Fruit fly (Drosophila melanogaster) whole organism, prepupa: ENCODE data around the gene CG15019.

Experiments used
- Blimp-1 ChIP-seq: fragments of 200-800 bp; sonication (Bioruptor generic); optimal IDR thresholded peaks from 3 replicates; lab custom pipeline; 2017; ENCODE audit warnings: missing biosample characterization, missing genetic modification characterization, mild to moderate bottlenecking, moderate library complexity, missing genetic modification reagents
- CG10631 ChIP-seq: fragments of 200-800 bp; sonication (Bioruptor generic); optimal IDR thresholded peaks from 2 replicates; lab custom pipeline; 2016; ENCODE audit warnings: missing biosample characterization, missing genetic modification characterization
- CG10669 ChIP-seq: fragments of 200-800 bp; sonication (Bioruptor generic); optimal IDR thresholded peaks from 3 replicates; lab custom pipeline; 2018; ENCODE audit warnings: missing biosample characterization, mild to moderate bottlenecking, missing genetic modification characterization, moderate library complexity
- CG11762 ChIP-seq: fragments of 200-800 bp; sonication (Bioruptor generic); optimal IDR thresholded peaks from 3 replicates; lab custom pipeline; 2016; ENCODE audit warnings: missing biosample characterization, missing genetic modification characterization; ENCODE audit not compliant: insufficient read depth
- CG15336 ChIP-seq: fragments of 200-800 bp; sonication (Bioruptor generic); IDR thresholded peaks from 2 replicates; pipeline ENCODE4 v1.3.6; 2022; ENCODE audit warnings: missing biosample characterization, missing genetic modification characterization
- CG1621 ChIP-seq: fragments of 200-800 bp; sonication (Bioruptor generic); optimal IDR thresholded peaks from 3 replicates; lab custom pipeline; 2018; ENCODE audit warnings: missing biosample characterization, mild to moderate bottlenecking, missing genetic modification characterization
- CG16779 ChIP-seq: fragments of 200-800 bp; sonication (Bioruptor generic); optimal IDR thresholded peaks from 3 replicates; lab custom pipeline; 2017; ENCODE audit warnings: missing biosample characterization, mild to moderate bottlenecking, missing genetic modification characterization
- CG31627 ChIP-seq: fragments of 200-800 bp; sonication (Bioruptor generic); optimal IDR thresholded peaks from 3 replicates; lab custom pipeline; 2016; ENCODE audit warnings: missing biosample characterization, missing genetic modification characterization
- CG32006 ChIP-seq: fragments of 200-800 bp; sonication (Bioruptor generic); optimal IDR thresholded peaks from 3 replicates; lab custom pipeline; 2017; ENCODE audit warnings: missing biosample characterization, mild to moderate bottlenecking, missing genetic modification characterization
- CG3919 ChIP-seq: fragments of 200-800 bp; sonication (Bioruptor generic); optimal IDR thresholded peaks from 3 replicates; lab custom pipeline; 2016; ENCODE audit warnings: missing biosample characterization, missing genetic modification characterization
- CG4318 ChIP-seq: fragments of 200-800 bp; sonication (Bioruptor generic); optimal IDR thresholded peaks from 3 replicates; lab custom pipeline; 2017; ENCODE audit warnings: missing biosample characterization, mild to moderate bottlenecking, missing genetic modification characterization
- CG6163 ChIP-seq: fragments of 200-800 bp; sonication (Bioruptor generic); IDR thresholded peaks from 3 replicates; pipeline ENCODE4 v1.3.6; 2022; ENCODE audit warnings: missing biosample characterization, missing genetic modification characterization
- CG6276 ChIP-seq: fragments of 200-800 bp; sonication (Bioruptor generic); optimal IDR thresholded peaks from 2 replicates; lab custom pipeline; 2017; ENCODE audit warnings: missing biosample characterization, mild to moderate bottlenecking, missing genetic modification characterization
- CG6792 ChIP-seq: fragments of 200-800 bp; sonication (Bioruptor generic); optimal IDR thresholded peaks from 3 replicates; lab custom pipeline; 2016; ENCODE audit warnings: missing biosample characterization, missing genetic modification characterization
- CG6808 ChIP-seq: fragments of 200-800 bp; sonication (Bioruptor generic); optimal IDR thresholded peaks from 3 replicates; lab custom pipeline; 2017; ENCODE audit warnings: missing biosample characterization, missing genetic modification characterization, mild to moderate bottlenecking, moderate library complexity, missing genetic modification reagents
- CG6854 ChIP-seq: fragments of 200-800 bp; sonication (Bioruptor generic); optimal IDR thresholded peaks from 2 replicates; lab custom pipeline; 2017; ENCODE audit warnings: missing biosample characterization, mild to moderate bottlenecking, missing genetic modification characterization
- CG7368 ChIP-seq: fragments of 200-800 bp; sonication (Bioruptor generic); optimal IDR thresholded peaks from 3 replicates; lab custom pipeline; 2016; ENCODE audit warnings: missing biosample characterization, missing genetic modification characterization
- CG8119 ChIP-seq: fragments of 200-800 bp; sonication (Bioruptor generic); IDR thresholded peaks from 3 replicates; pipeline ENCODE4 v1.3.6; 2022; ENCODE audit warnings: missing biosample characterization, missing genetic modification characterization
- CG8319 ChIP-seq: fragments of 200-800 bp; sonication (Bioruptor generic); optimal IDR thresholded peaks from 3 replicates; lab custom pipeline; 2016; ENCODE audit warnings: missing biosample characterization, missing genetic modification characterization
- CG8632 ChIP-seq: fragments of 200-800 bp; sonication (Bioruptor generic); optimal IDR thresholded peaks from 3 replicates; lab custom pipeline; 2016; ENCODE audit warnings: missing biosample characterization, missing genetic modification characterization
- CG9139 ChIP-seq: fragments of 200-800 bp; sonication (Bioruptor generic); optimal IDR thresholded peaks from 3 replicates; lab custom pipeline; 2017; ENCODE audit warnings: missing biosample characterization, mild to moderate bottlenecking, missing genetic modification characterization
- Eip78C ChIP-seq: fragments of 200-800 bp; sonication (Bioruptor generic); peaks from one replicate; lab custom pipeline; 2016; ENCODE audit warnings: missing biosample characterization, missing genetic modification characterization
- Eip93F ChIP-seq: fragments of 200-800 bp; sonication (Bioruptor generic); optimal IDR thresholded peaks from 2 replicates; lab custom pipeline; 2016; ENCODE audit warnings: missing biosample characterization, mild to moderate bottlenecking, missing genetic modification characterization
- Ets21C ChIP-seq: fragments of 200-800 bp; sonication (Bioruptor generic); optimal IDR thresholded peaks from 3 replicates; lab custom pipeline; 2016; ENCODE audit warnings: missing biosample characterization, missing genetic modification characterization
- Ets96B ChIP-seq: fragments of 200-800 bp; optimal IDR thresholded peaks from 2 replicates; lab custom pipeline; 2019; ENCODE audit warnings: missing biosample characterization, mild to moderate bottlenecking, missing genetic modification characterization, moderate library complexity
- Gug ChIP-seq: fragments of 200-800 bp; sonication (Bioruptor generic); IDR thresholded peaks from 2 replicates; pipeline ENCODE4 v1.3.6; 2022; ENCODE audit warnings: missing biosample characterization, missing genetic modification characterization
- Hr38 ChIP-seq: sonication (Bioruptor generic); optimal IDR thresholded peaks from 2 replicates; lab custom pipeline; 2016; ENCODE audit warnings: missing biosample characterization, missing genetic modification characterization
- Lpt ChIP-seq: fragments of 200-800 bp; sonication (Bioruptor generic); optimal IDR thresholded peaks from 3 replicates; lab custom pipeline; 2016; ENCODE audit warnings: missing biosample characterization, missing genetic modification characterization
- Met ChIP-seq: fragments of 200-800 bp; sonication (Bioruptor generic); optimal IDR thresholded peaks from 3 replicates; lab custom pipeline; 2016; ENCODE audit warnings: missing biosample characterization, missing genetic modification characterization
- Smox ChIP-seq: fragments of 200-800 bp; sonication (Bioruptor generic); optimal IDR thresholded peaks from 3 replicates; lab custom pipeline; 2016; ENCODE audit warnings: missing biosample characterization, missing genetic modification characterization
- Sox14 ChIP-seq: fragments of 200-800 bp; sonication (Bioruptor generic); optimal IDR thresholded peaks from 3 replicates; lab custom pipeline; 2016; ENCODE audit warnings: missing biosample characterization, missing genetic modification characterization
- Sox15 ChIP-seq: fragments of 200-800 bp; sonication (Bioruptor generic); optimal IDR thresholded peaks from 3 replicates; lab custom pipeline; 2016; ENCODE audit warnings: missing biosample characterization, missing genetic modification characterization
- achi ChIP-seq: fragments of 200-800 bp; sonication (Bioruptor generic); optimal IDR thresholded peaks from 3 replicates; lab custom pipeline; 2016; ENCODE audit warnings: missing biosample characterization, missing genetic modification characterization
- acj6 ChIP-seq: fragments of 200-800 bp; sonication (Bioruptor generic); optimal IDR thresholded peaks from 3 replicates; lab custom pipeline; 2016; ENCODE audit warnings: missing biosample characterization, missing genetic modification characterization
- cyc ChIP-seq: fragments of 200-800 bp; sonication (Bioruptor generic); optimal IDR thresholded peaks from 3 replicates; lab custom pipeline; 2016; ENCODE audit warnings: missing biosample characterization, missing genetic modification characterization
- dac ChIP-seq: fragments of 200-800 bp; sonication (Bioruptor generic); optimal IDR thresholded peaks from 2 replicates; lab custom pipeline; 2017; ENCODE audit warnings: missing biosample characterization, mild to moderate bottlenecking, missing genetic modification characterization
- dsx ChIP-seq: fragments of 200-800 bp; optimal IDR thresholded peaks from 3 replicates; lab custom pipeline; 2019; ENCODE audit warnings: missing biosample characterization, mild to moderate bottlenecking, missing genetic modification characterization, moderate library complexity; ENCODE audit not compliant: poor library complexity, severe bottlenecking
- eg ChIP-seq: fragments of 200-800 bp; sonication (Bioruptor generic); IDR thresholded peaks from 3 replicates; pipeline ENCODE4 v1.3.6; 2022; ENCODE audit warnings: missing biosample characterization, missing genetic modification characterization
- esn ChIP-seq: fragments of 200-800 bp; sonication (Bioruptor generic); optimal IDR thresholded peaks from 2 replicates; lab custom pipeline; 2016; ENCODE audit warnings: missing biosample characterization, mild to moderate bottlenecking, missing genetic modification characterization, moderate library complexity
- fd59A ChIP-seq: fragments of 200-800 bp; sonication (Bioruptor generic); optimal IDR thresholded peaks from 2 replicates; lab custom pipeline; 2017; ENCODE audit warnings: missing biosample characterization, mild to moderate bottlenecking, missing genetic modification characterization, missing genetic modification reagents
- fd85E ChIP-seq: fragments of 200-800 bp; sonication (Bioruptor generic); optimal IDR thresholded peaks from 3 replicates; lab custom pipeline; 2016; ENCODE audit warnings: missing biosample characterization, missing genetic modification characterization
- fkh ChIP-seq: fragments of 200-800 bp; sonication (Bioruptor generic); optimal IDR thresholded peaks from 3 replicates; lab custom pipeline; 2017; ENCODE audit warnings: missing biosample characterization, mild to moderate bottlenecking, missing genetic modification characterization, moderate library complexity
- lz ChIP-seq: fragments of 200-800 bp; sonication (Bioruptor generic); optimal IDR thresholded peaks from 3 replicates; lab custom pipeline; 2016; ENCODE audit warnings: missing biosample characterization, missing genetic modification characterization
- net ChIP-seq: fragments of 200-800 bp; sonication (Bioruptor generic); optimal IDR thresholded peaks from 3 replicates; lab custom pipeline; 2016; ENCODE audit warnings: missing biosample characterization, missing genetic modification characterization
- salr ChIP-seq, 2 experiments: fragments of 200-800 bp; sonication (Bioruptor generic); optimal IDR thresholded peaks; 3 replicates each; lab custom pipeline; 2016 to 2018; ENCODE audit warnings: missing biosample characterization in 2 of 2, missing genetic modification characterization in 2 of 2, mild to moderate bottlenecking in 1 of 2
- ss ChIP-seq, 2 experiments: fragments of 200-800 bp; sonication (Bioruptor generic); optimal IDR thresholded peaks; 2 replicates in 1 of 2; 3 replicates in 1 of 2; lab custom pipeline; 2017 to 2018; ENCODE audit warnings: mild to moderate bottlenecking in 2 of 2, missing biosample characterization in 2 of 2, missing genetic modification characterization in 2 of 2, moderate library complexity in 1 of 2
- svp ChIP-seq: fragments of 200-800 bp; sonication (Bioruptor generic); peaks from one replicate; lab custom pipeline; 2016; ENCODE audit warnings: missing biosample characterization, missing genetic modification characterization
- topi ChIP-seq: fragments of 200-800 bp; sonication (Bioruptor generic); optimal IDR thresholded peaks from 3 replicates; lab custom pipeline; 2016; ENCODE audit warnings: missing biosample characterization, missing genetic modification characterization

CG15019 gene

dm6 chr3L:4389104-4389503 lies 16.8 kb downstream of the CG15019 start (continued):
- TF ChIP-seq CG3919 (GFP tag; lab: Kevin White, UChicago) (peak; percentile 39), salr (GFP tag; optimal IDR thresholded peaks at IDR 0.05; lab: Kevin White, UChicago) (no peak), CG6163 (GFP tag; lab: Robert Waterston, UW) (no peak), Lpt (GFP tag; lab: Kevin White, UChicago) (no peak), achi (GFP tag; lab: Kevin White, UChicago) (no peak), esn (peak; percentile 38), Eip93F (no peak)

- TF ChIP-seq Blimp-1 (GFP tag; lab: Kevin White, UChicago) (no peak), Eip93F (no peak), Sox14 (no peak), svp (peak; percentile 45), fd85E (no peak)
These were observed 17.6 kb downstream of the CG15019 start for dm6 chr3L:4388215-4388614.

dm6 chr3L:4384326-4384662 lies 21.6 kb downstream of the CG15019 start, which contains the start of gene slow:
Gene slow (plus strand): TSS chr3L:4384442.
- TF ChIP-seq acj6 (GFP tag; lab: Kevin White, UChicago) (no peak), CG7368 (GFP tag; lab: Kevin White, UChicago) (no peak), topi (GFP tag; lab: Kevin White, UChicago) (peak; percentile 20), CG6854 (GFP tag; lab: Kevin White, UChicago) (peak; percentile 0), achi (GFP tag; lab: Kevin White, UChicago) (peak; percentile 1), ss (GFP tag; optimal IDR thresholded peaks at IDR 0.05; lab: Kevin White, UChicago) (no peak), CG9139 (GFP tag; lab: Kevin White, UChicago) (no peak), Gug (GFP tag; lab: Robert Waterston, UW) (0 out of 2 replicates have a peak, but pooled peaks have one; percentile 21), eg (no peak), lz (GFP tag; lab: Kevin White, UChicago) (no peak), CG6792 (GFP tag; lab: Kevin White, UChicago) (no peak), CG15336 (GFP tag; lab: Robert Waterston, UW) (no peak), CG8319 (GFP tag; lab: Kevin White, UChicago) (no peak), Sox14 (no peak), esn (no peak), CG10669 (GFP tag; lab: Kevin White, UChicago) (peak; percentile 29), salr (GFP tag; optimal IDR thresholded peaks at IDR 0.05; lab: Kevin White, UChicago) (no peak), CG16779 (no peak), dac (GFP tag; lab: Kevin White, UChicago) (no peak), Ets96B (tag; lab: Kevin White, UChicago) (no peak), Eip93F (no peak), CG6276 (GFP tag; lab: Kevin White, UChicago) (peak; percentile 37), net (GFP tag; lab: Kevin White, UChicago) (no peak), cyc (GFP tag; lab: Kevin White, UChicago) (peak; percentile 3), fkh (GFP tag; lab: Kevin White, UChicago) (no peak), CG3919 (GFP tag; lab: Kevin White, UChicago) (peak; percentile 43), Met (GFP tag; lab: Kevin White, UChicago) (no peak), CG6808 (GFP tag; lab: Kevin White, UChicago) (peak; percentile 38), fd85E (no peak), CG32006 (GFP tag; lab: Kevin White, UChicago) (no peak), fd59A (GFP tag; lab: Kevin White, UChicago) (no peak), Hr38 (no peak), CG11762 (GFP tag; lab: Kevin White, UChicago) (no peak), Ets21C (GFP tag; lab: Kevin White, UChicago) (no peak), Lpt (GFP tag; lab: Kevin White, UChicago) (no peak), dsx (GFP tag; lab: Kevin White, UChicago) (no peak), svp (peak; percentile 50), Sox15 (no peak), CG1621 (tag; lab: Kevin White, UChicago) (peak; percentile 4), CG31627 (GFP tag; lab: Kevin White, UChicago) (no peak), Eip78C (GFP tag; lab: Kevin White, UChicago) (peak; percentile 11), Smox (GFP tag; lab: Kevin White, UChicago) (no peak), CG8632 (GFP tag; lab: Kevin White, UChicago) (no peak), CG4318 (GFP tag; lab: Kevin White, UChicago) (no peak), CG10631 (GFP tag; lab: Kevin White, UChicago) (no peak), CG8119 (GFP tag; lab: Robert Waterston, UW) (no peak)
